Fruit fly (Drosophila melanogaster): Measurements from ENCODE around the gene f.

dm6 chrX:17232642-17233041, at the start of gene f:
- TF ChIP-seq fd96Ca (GFP tag; IDR thresholded peaks at IDR 0.05) (no peak), CG17806 (tag; optimal IDR thresholded peaks at IDR 0.05) (no peak), CG8301 (tag; optimal IDR thresholded peaks at IDR 0.05) (no peak), CG9948 (tag; optimal IDR thresholded peaks at IDR 0.05) (no peak), CG4496 (GFP tag; IDR thresholded peaks at IDR 0.05) (no peak), D1 (tag; optimal IDR thresholded peaks at IDR 0.05) (no peak), rn (GFP tag; IDR thresholded peaks at IDR 0.05) (no peak), Ets98B (GFP tag; IDR thresholded peaks at IDR 0.05) (0 out of 2 replicates have a peak, but pooled peaks have one; percentile 6), CG12605 (GFP tag; IDR thresholded peaks at IDR 0.05) (no peak), Pif1A (GFP tag; optimal IDR thresholded peaks at IDR 0.05) (no peak), CG10348 (GFP tag; IDR thresholded peaks at IDR 0.05) (no peak), CG15710 (tag; optimal IDR thresholded peaks at IDR 0.05) (no peak)

Measured in whole organism, pupa.